Worm (Caenorhabditis elegans) whole organism, mixed stage, embryonic: ENCODE results near the gene kin-26.

ENCODE experiments used
- M03D4.4 ChIP-seq: sonication (generic microtip); optimal IDR thresholded peaks from 2 replicates; lab custom pipeline; 2017; ENCODE audit warnings: mild to moderate bottlenecking, missing genetic modification characterization, missing compliant biosample characterization
- bed-3 ChIP-seq: fragments of 200-800 bp; sonication (Bioruptor generic); optimal IDR thresholded peaks from 3 replicates; lab custom pipeline; 2018; ENCODE audit warnings: mild to moderate bottlenecking, missing genetic modification characterization, moderate library complexity, missing compliant biosample characterization
- blmp-1 ChIP-seq: fragments of 150-350 bp; optimal IDR thresholded peaks from 2 replicates; lab custom pipeline; 2014; ENCODE audit warnings: missing biosample characterization, missing genetic modification characterization
- ceh-39 ChIP-seq: fragments of 150-350 bp; optimal IDR thresholded peaks from 2 replicates; lab custom pipeline; 2014; ENCODE audit warnings: missing biosample characterization, missing genetic modification characterization
- ceh-83 ChIP-seq: fragments of 200-800 bp; sonication (Bioruptor generic); optimal IDR thresholded peaks from 2 replicates; lab custom pipeline; 2018; ENCODE audit warnings: mild to moderate bottlenecking, missing genetic modification characterization, missing compliant biosample characterization
- drap-1 ChIP-seq: fragments of 200-800 bp; sonication (Bioruptor generic); optimal IDR thresholded peaks from 3 replicates; lab custom pipeline; 2018; ENCODE audit warnings: mild to moderate bottlenecking, missing genetic modification characterization, missing compliant biosample characterization
- elt-1 ChIP-seq: sonication (generic microtip); optimal IDR thresholded peaks from 2 replicates; lab custom pipeline; 2017; ENCODE audit warnings: missing genetic modification characterization, mild to moderate bottlenecking, missing compliant biosample characterization, antibody characterized with exemption, moderate library complexity, borderline replicate concordance; ENCODE audit not compliant: insufficient read depth
- flh-1 ChIP-seq: fragments of 200-800 bp; sonication (Bioruptor generic); optimal IDR thresholded peaks from 2 replicates; lab custom pipeline; 2018; ENCODE audit warnings: mild to moderate bottlenecking, missing genetic modification characterization, moderate library complexity, missing compliant biosample characterization
- ham-2 ChIP-seq: fragments of 200-800 bp; sonication (Bioruptor generic); optimal IDR thresholded peaks from 2 replicates; lab custom pipeline; 2018; ENCODE audit warnings: mild to moderate bottlenecking, missing genetic modification characterization, missing compliant biosample characterization
- hlh-1 ChIP-seq: fragments of 150-350 bp; optimal IDR thresholded peaks from 2 replicates; lab custom pipeline; 2014; ENCODE audit warnings: missing biosample characterization, missing genetic modification reagents, missing genetic modification characterization
- mab-5 ChIP-seq: fragments of 150-350 bp; optimal IDR thresholded peaks from 2 replicates; lab custom pipeline; 2014; ENCODE audit warnings: missing biosample characterization, missing genetic modification characterization
- mls-2 ChIP-seq: sonication (generic microtip); optimal IDR thresholded peaks from 2 replicates; lab custom pipeline; 2016; ENCODE audit warnings: mild to moderate bottlenecking, missing genetic modification characterization, moderate library complexity, missing compliant biosample characterization
- nhr-12 ChIP-seq: fragments of 150-350 bp; optimal IDR thresholded peaks from 2 replicates; lab custom pipeline; 2014; ENCODE audit warnings: missing biosample characterization, missing genetic modification characterization
- nhr-2 ChIP-seq: fragments of 150-350 bp; optimal IDR thresholded peaks from 2 replicates; lab custom pipeline; 2014; ENCODE audit warnings: missing biosample characterization, missing genetic modification characterization
- nhr-237 ChIP-seq: fragments of 150-350 bp; optimal IDR thresholded peaks from 2 replicates; lab custom pipeline; 2014; ENCODE audit warnings: missing biosample characterization, missing genetic modification characterization
- nhr-28 ChIP-seq: fragments of 150-350 bp; optimal IDR thresholded peaks from 2 replicates; lab custom pipeline; 2014; ENCODE audit warnings: missing biosample characterization, missing genetic modification characterization
- nhr-76 ChIP-seq: sonication (generic microtip); optimal IDR thresholded peaks from 2 replicates; lab custom pipeline; 2017; ENCODE audit warnings: missing biosample characterization, missing genetic modification characterization
- pha-4 ChIP-seq: fragments of 150-350 bp; optimal IDR thresholded peaks from 2 replicates; lab custom pipeline; 2018; ENCODE audit warnings: missing biosample characterization, missing genetic modification reagents, missing genetic modification characterization
- snpc-4 ChIP-seq: fragments of 150-350 bp; optimal IDR thresholded peaks from 2 replicates; lab custom pipeline; 2014; ENCODE audit warnings: missing biosample characterization, missing genetic modification characterization
- sptf-1 ChIP-seq: sonication (generic microtip); optimal IDR thresholded peaks from 2 replicates; lab custom pipeline; 2017; ENCODE audit warnings: mild to moderate bottlenecking, missing genetic modification characterization, moderate library complexity, missing compliant biosample characterization
- tbx-8 ChIP-seq: fragments of 200-800 bp; sonication (Bioruptor generic); optimal IDR thresholded peaks from 2 replicates; lab custom pipeline; 2018; ENCODE audit warnings: mild to moderate bottlenecking, missing genetic modification characterization, moderate library complexity, missing compliant biosample characterization
- unc-120 ChIP-seq: sonication (generic microtip); optimal IDR thresholded peaks from 2 replicates; lab custom pipeline; 2017; ENCODE audit warnings: missing genetic modification characterization, missing compliant biosample characterization; ENCODE audit not compliant: poor library complexity, severe bottlenecking
- unc-39 ChIP-seq: fragments of 150-350 bp; optimal IDR thresholded peaks from 2 replicates; lab custom pipeline; 2014; ENCODE audit warnings: missing biosample characterization, missing genetic modification characterization
- unc-62 ChIP-seq: fragments of 150-350 bp; optimal IDR thresholded peaks from 2 replicates; lab custom pipeline; 2014; ENCODE audit warnings: missing biosample characterization, missing genetic modification reagents, missing genetic modification characterization
- zip-8 ChIP-seq: fragments of 150-350 bp; optimal IDR thresholded peaks from 2 replicates; lab custom pipeline; 2014; ENCODE audit warnings: missing biosample characterization, missing genetic modification characterization
- ztf-11 ChIP-seq: fragments of 150-350 bp; optimal IDR thresholded peaks from 2 replicates; lab custom pipeline; 2014; ENCODE audit warnings: missing biosample characterization, missing genetic modification characterization

Gene kin-26

ce11 chrIV:7879017-7879416 lies 1.3 kb upstream of the kin-26 start, which contains the start of gene srt-73:
Gene srt-73 (plus strand): TSS chrIV:7879317.
- TF ChIP-seq sptf-1 (tag; lab: Kevin White, UChicago) (no peak), unc-62 (GFP tag; lab: Kevin White, UChicago) (no peak), unc-39 (tag; lab: Kevin White, UChicago) (no peak), elt-1 (tag; lab: Kevin White, UChicago) (no peak), nhr-76 (tag; lab: Kevin White, UChicago) (no peak)

- TF ChIP-seq ztf-11 (tag; lab: Kevin White, UChicago), result no peak
Measured at ce11 chrIV:7877255-7877654, 426 bp downstream of the kin-26 start.

ce11 chrIV:7870451-7870850 lies 7.2 kb downstream of the kin-26 start, which contains the start of gene T06C10.3:
Gene T06C10.3 (plus strand): TSS chrIV:7870751.
- TF ChIP-seq unc-62 (GFP tag; lab: Kevin White, UChicago), result no peak
- TF ChIP-seq nhr-12, result no peak
- TF ChIP-seq M03D4.4 (tag; lab: Kevin White, UChicago), result no peak
- no peak for TF ChIP-seq elt-1 (tag; lab: Kevin White, UChicago)
- no peak for TF ChIP-seq ham-2 (GFP tag; lab: Kevin White, UChicago)
- TF ChIP-seq ceh-83, result no peak
- TF ChIP-seq snpc-4 (tag; lab: Kevin White, UChicago), result no peak
- TF ChIP-seq unc-39 (tag; lab: Kevin White, UChicago), result no peak
- TF ChIP-seq mab-5 (tag; lab: Kevin White, UChicago), result no peak
- TF ChIP-seq ceh-39 (tag; lab: Kevin White, UChicago), result no peak
- no peak for TF ChIP-seq nhr-237
- no peak for TF ChIP-seq nhr-2
- TF ChIP-seq blmp-1 (tag; lab: Kevin White, UChicago), result no peak
- no peak for TF ChIP-seq nhr-76 (tag; lab: Kevin White, UChicago)
- TF ChIP-seq tbx-8 (GFP tag; lab: Kevin White, UChicago), result no peak
- TF ChIP-seq, all 35 proteins: peak for 0

ce11 chrIV:7868607-7869006 lies 9.1 kb downstream of the kin-26 start, which contains the start of gene flp-10:
Gene flp-10 (plus strand): TSS chrIV:7868907.
- TF ChIP-seq mab-5 (tag; lab: Kevin White, UChicago) (no peak), flh-1 (GFP tag; lab: Kevin White, UChicago) (no peak)

- TF ChIP-seq bed-3 (GFP tag; lab: Kevin White, UChicago) (no peak), unc-39 (tag; lab: Kevin White, UChicago) (no peak), drap-1 (GFP tag; lab: Kevin White, UChicago) (no peak), nhr-2 (no peak), sptf-1 (tag; lab: Kevin White, UChicago) (no peak), ham-2 (GFP tag; lab: Kevin White, UChicago) (no peak), nhr-28 (tag; lab: Kevin White, UChicago) (no peak), nhr-12 (no peak), nhr-76 (tag; lab: Kevin White, UChicago) (no peak), pha-4 (no peak), hlh-1 (no peak), snpc-4 (tag; lab: Kevin White, UChicago) (no peak), blmp-1 (tag; lab: Kevin White, UChicago) (no peak), zip-8 (tag; lab: Kevin White, UChicago) (no peak)
Measured at ce11 chrIV:7851291-7851690, 26.4 kb downstream of the kin-26 start.

ce11 chrIV:7850329-7850728 lies 27.4 kb downstream of the kin-26 start:
- TF ChIP-seq unc-120 (tag; lab: Kevin White, UChicago) (no peak), sptf-1 (tag; lab: Kevin White, UChicago) (no peak)

ce11 chrIV:7849235-7849634 lies 28.4 kb downstream of the kin-26 start:
- TF ChIP-seq M03D4.4 (tag; lab: Kevin White, UChicago) (no peak), hlh-1 (peak; percentile 91), blmp-1 (tag; lab: Kevin White, UChicago) (no peak), drap-1 (GFP tag; lab: Kevin White, UChicago) (no peak), mls-2 (no peak)
